Fruit fly (Drosophila melanogaster): ENCODE results near the gene bbg.

- TF ChIP-seq Gug (GFP tag; IDR thresholded peaks at IDR 0.05) (no peak), Sox102F (GFP tag; optimal IDR thresholded peaks at IDR 0.05) (no peak), CG6792 (GFP tag; optimal IDR thresholded peaks at IDR 0.05) (no peak), dsx (GFP tag; optimal IDR thresholded peaks at IDR 0.05; ENCODE audit: poor library complexity, severe bottlenecking) (no peak), Lpt (GFP tag; optimal IDR thresholded peaks at IDR 0.05) (no peak), CG6163 (GFP tag; IDR thresholded peaks at IDR 0.05) (no peak), CG15336 (GFP tag; IDR thresholded peaks at IDR 0.05) (no peak), topi (GFP tag; optimal IDR thresholded peaks at IDR 0.05) (no peak), Blimp-1 (GFP tag; optimal IDR thresholded peaks at IDR 0.05) (no peak), CG8319 (GFP tag; optimal IDR thresholded peaks at IDR 0.05) (no peak), CG16779 (tag; optimal IDR thresholded peaks at IDR 0.05) (no peak), pdm3 (GFP tag; optimal IDR thresholded peaks at IDR 0.05) (no peak), Sox14 (GFP tag; optimal IDR thresholded peaks at IDR 0.05) (no peak)
Observed at dm6 chr3L:14425076-14425475, 111.0 kb downstream of the bbg start.

Data from whole organism, prepupa.